Fruit fly (Drosophila melanogaster): ENCODE results near the gene Cep290.

dm6 chr3L:857063-858015, 13.6 kb downstream of the Cep290 start, which contains the start of gene dpr20:
- peak; percentile 91 for TF ChIP-seq CG12768 (GFP tag; optimal IDR thresholded peaks at IDR 0.05)
- TF ChIP-seq CG1620 (GFP tag; optimal IDR thresholded peaks at IDR 0.05): no peak
- TF ChIP-seq kay (GFP tag; ENCODE audit: borderline replicate concordance): no peak
- TF ChIP-seq ovo (GFP tag; optimal IDR thresholded peaks at IDR 0.05): no peak
- peak; percentile 92 for TF ChIP-seq pad (GFP tag; optimal IDR thresholded peaks at IDR 0.05)
- TF ChIP-seq tj (GFP tag; optimal IDR thresholded peaks at IDR 0.05): no peak
- peak; percentile 82 for TF ChIP-seq Clk (GFP tag; optimal IDR thresholded peaks at IDR 0.05)
- TF ChIP-seq toe (GFP tag; optimal IDR thresholded peaks at IDR 0.05): peak; percentile 93

Measured in whole organism, adult.